Fruit fly (Drosophila melanogaster) whole organism, embryonic: Measurements from ENCODE around the gene MsrA.

Experiments used
- ATbp ChIP-seq: fragments of 200-800 bp; sonication (Bioruptor generic); optimal IDR thresholded peaks from 2 replicates; lab custom pipeline; 2017; ENCODE audit warnings: missing biosample characterization, mild to moderate bottlenecking, missing genetic modification characterization, missing genetic modification reagents
- Asciz ChIP-seq: fragments of 200-800 bp; sonication (Bioruptor generic); optimal IDR thresholded peaks from 2 replicates; lab custom pipeline; 2017; ENCODE audit warnings: missing biosample characterization, mild to moderate bottlenecking, missing genetic modification characterization, missing genetic modification reagents
- CG10321 ChIP-seq: fragments of 200-800 bp; sonication (Bioruptor generic); IDR thresholded peaks from 2 replicates; pipeline ENCODE4 v1.3.6; 2022; ENCODE audit warnings: missing biosample characterization, missing genetic modification characterization
- CG10462 ChIP-seq: fragments of 200-800 bp; sonication (Bioruptor generic); optimal IDR thresholded peaks from 2 replicates; lab custom pipeline; 2016; ENCODE audit warnings: missing biosample characterization, missing genetic modification characterization
- CG10979 ChIP-seq: fragments of 200-800 bp; sonication (Bioruptor generic); optimal IDR thresholded peaks from 2 replicates; lab custom pipeline; 2018; ENCODE audit warnings: missing biosample characterization, mild to moderate bottlenecking, missing genetic modification characterization, moderate library complexity
- CG12299 ChIP-seq: fragments of 200-800 bp; sonication (Bioruptor generic); optimal IDR thresholded peaks from 2 replicates; lab custom pipeline; 2018; ENCODE audit warnings: missing biosample characterization, mild to moderate bottlenecking, missing genetic modification characterization
- CG12391 ChIP-seq: fragments of 200-800 bp; sonication (Bioruptor generic); optimal IDR thresholded peaks from 3 replicates; lab custom pipeline; 2018; ENCODE audit warnings: missing biosample characterization, mild to moderate bottlenecking, missing genetic modification characterization, moderate library complexity
- CG14710 ChIP-seq: fragments of 200-800 bp; sonication (Bioruptor generic); optimal IDR thresholded peaks from 3 replicates; lab custom pipeline; 2019; ENCODE audit warnings: missing biosample characterization, mild to moderate bottlenecking, missing genetic modification characterization, moderate library complexity
- CG1647 ChIP-seq: fragments of 200-800 bp; sonication (Bioruptor generic); optimal IDR thresholded peaks from 3 replicates; lab custom pipeline; 2016; ENCODE audit warnings: missing biosample characterization, missing genetic modification characterization
- CG16813 ChIP-seq: fragments of 200-800 bp; sonication (Bioruptor generic); IDR thresholded peaks from 3 replicates; pipeline ENCODE4 v1.3.6; 2022; ENCODE audit warnings: missing biosample characterization, missing genetic modification characterization; ENCODE audit not compliant: partially characterized antibody
- CG17612 ChIP-seq: fragments of 200-800 bp; sonication (Bioruptor generic); IDR thresholded peaks from 2 replicates; pipeline ENCODE4 v1.3.6; 2022; ENCODE audit warnings: missing biosample characterization, missing genetic modification characterization
- CG18476 ChIP-seq: fragments of 200-800 bp; sonication (Bioruptor generic); optimal IDR thresholded peaks from 2 replicates; lab custom pipeline; 2016; ENCODE audit warnings: missing biosample characterization, mild to moderate bottlenecking, missing genetic modification characterization
- CG3847 ChIP-seq: fragments of 200-800 bp; sonication (Bioruptor generic); IDR thresholded peaks from 2 replicates; pipeline ENCODE4 v1.3.6; 2022; ENCODE audit warnings: missing biosample characterization, missing genetic modification characterization
- CG4404 ChIP-seq: fragments of 200-800 bp; sonication (Bioruptor generic); IDR thresholded peaks from 2 replicates; pipeline ENCODE4 v1.3.6; 2022; ENCODE audit warnings: missing biosample characterization, missing genetic modification characterization
- CG8089 ChIP-seq: fragments of 200-800 bp; sonication (Bioruptor generic); optimal IDR thresholded peaks from 3 replicates; lab custom pipeline; 2016; ENCODE audit warnings: missing biosample characterization, missing genetic modification characterization
- CG8281 ChIP-seq: fragments of 200-800 bp; sonication (Bioruptor generic); optimal IDR thresholded peaks from 2 replicates; lab custom pipeline; 2018; ENCODE audit warnings: missing biosample characterization, mild to moderate bottlenecking, missing genetic modification characterization, moderate library complexity
- CG8924 ChIP-seq: fragments of 200-800 bp; optimal IDR thresholded peaks from 3 replicates; lab custom pipeline; 2019; ENCODE audit warnings: missing biosample characterization, mild to moderate bottlenecking, missing genetic modification characterization, moderate library complexity
- CkIIα-i1 ChIP-seq: fragments of 200-800 bp; sonication (Bioruptor generic); IDR thresholded peaks from 2 replicates; pipeline ENCODE4 v1.3.6; 2022; ENCODE audit warnings: missing biosample characterization, missing genetic modification characterization
- CoRest ChIP-seq: fragments of 200-800 bp; sonication (Bioruptor generic); optimal IDR thresholded peaks from 3 replicates; lab custom pipeline; 2018; ENCODE audit warnings: missing biosample characterization, mild to moderate bottlenecking, missing genetic modification characterization, moderate library complexity
- Dip2 ChIP-seq: fragments of 200-800 bp; sonication (Bioruptor generic); IDR thresholded peaks from 2 replicates; pipeline ENCODE4 v1.3.6; 2022; ENCODE audit warnings: missing biosample characterization, missing genetic modification characterization
- Eip74EF ChIP-seq, 2 experiments: fragments of 200-800 bp in 1 of 2; fragments of >200 bp in 1 of 2; sonication (Bioruptor generic) in 1 of 2; optimal IDR thresholded peaks; 2 replicates each; lab custom pipeline; 2017 to 2019; ENCODE audit warnings: missing biosample characterization in 2 of 2, missing genetic modification characterization in 2 of 2, mild to moderate bottlenecking in 1 of 2, moderate library complexity in 1 of 2
- GATAe ChIP-seq: fragments of 200-800 bp; sonication (Bioruptor generic); conservative IDR thresholded peaks from 2 replicates; pipeline ENCODE4 v1.3.6; 2022; ENCODE audit warnings: missing biosample characterization, missing genetic modification characterization
- Hand ChIP-seq: fragments of 200-800 bp; sonication (Bioruptor generic); optimal IDR thresholded peaks from 2 replicates; lab custom pipeline; 2017; ENCODE audit warnings: mild to moderate bottlenecking, missing biosample characterization, missing genetic modification reagents, missing genetic modification characterization
- HmgD ChIP-seq: fragments of 200-800 bp; sonication (Bioruptor generic); optimal IDR thresholded peaks from 3 replicates; lab custom pipeline; 2016; ENCODE audit warnings: missing biosample characterization, missing genetic modification characterization
- Hr3 ChIP-seq: fragments of 200-800 bp; sonication (Bioruptor generic); optimal IDR thresholded peaks from 3 replicates; lab custom pipeline; 2016; ENCODE audit warnings: missing biosample characterization, missing genetic modification characterization
- Hr78 ChIP-seq, 2 experiments: fragments of 200-800 bp in 1 of 2; fragments of >200 bp in 1 of 2; sonication (Bioruptor generic) in 1 of 2; optimal IDR thresholded peaks; 2 replicates each; lab custom pipeline; 2017 to 2019; ENCODE audit warnings: missing biosample characterization in 2 of 2, missing genetic modification characterization in 2 of 2, mild to moderate bottlenecking in 1 of 2, moderate library complexity in 1 of 2
- Hsf ChIP-seq: fragments of 200-800 bp; sonication (Bioruptor generic); optimal IDR thresholded peaks from 3 replicates; lab custom pipeline; 2016; ENCODE audit warnings: missing biosample characterization, missing genetic modification characterization
- MBD-R2 ChIP-seq: fragments of 200-800 bp; sonication (Bioruptor generic); IDR thresholded peaks from 2 replicates; pipeline ENCODE4 v1.3.6; 2022; ENCODE audit warnings: missing biosample characterization, missing genetic modification characterization
- Med ChIP-seq: fragments of 200-800 bp; sonication (Bioruptor generic); peaks from one replicate; lab custom pipeline; 2016; ENCODE audit warnings: missing biosample characterization, missing genetic modification characterization, mild to moderate bottlenecking, inconsistent platforms, moderate library complexity
- Mrtf ChIP-seq: fragments of 200-800 bp; sonication (Bioruptor generic); IDR thresholded peaks from 3 replicates; pipeline ENCODE4 v1.3.6; 2022; ENCODE audit warnings: missing biosample characterization, missing genetic modification characterization
- Oaz ChIP-seq: fragments of 200-800 bp; sonication (Bioruptor generic); IDR thresholded peaks from 2 replicates; pipeline ENCODE4 v1.3.6; 2022; ENCODE audit warnings: missing biosample characterization, missing genetic modification characterization
- Ptx1 ChIP-seq: fragments of 200-800 bp; sonication (Bioruptor generic); IDR thresholded peaks from 2 replicates; pipeline ENCODE4 v1.3.6; 2022; ENCODE audit warnings: missing biosample characterization, missing genetic modification characterization
- ara ChIP-seq: fragments of 200-800 bp; sonication (Bioruptor generic); IDR thresholded peaks from 2 replicates; pipeline ENCODE4 v1.3.6; 2022; ENCODE audit warnings: missing biosample characterization, missing genetic modification characterization
- bbx ChIP-seq: fragments of 200-800 bp; sonication (Bioruptor generic); IDR thresholded peaks from 2 replicates; pipeline ENCODE4 v1.3.6; 2022; ENCODE audit warnings: missing biosample characterization, missing genetic modification characterization; ENCODE audit not compliant: partially characterized antibody
- bsh ChIP-seq, 2 experiments: fragments of 200-800 bp; sonication (Bioruptor generic); optimal IDR thresholded peaks; 2 replicates each; lab custom pipeline; 2017 to 2018; ENCODE audit warnings: mild to moderate bottlenecking in 2 of 2, missing biosample characterization in 2 of 2, missing genetic modification characterization in 2 of 2, moderate library complexity in 1 of 2
- dm ChIP-seq: fragments of 200-800 bp; sonication (Bioruptor generic); optimal IDR thresholded peaks from 3 replicates; lab custom pipeline; 2016; ENCODE audit warnings: missing biosample characterization, missing genetic modification characterization
- esg ChIP-seq: fragments of 200-800 bp; sonication (Bioruptor generic); conservative IDR thresholded peaks from 2 replicates; pipeline ENCODE4 v1.3.6; 2022; ENCODE audit warnings: missing biosample characterization, missing genetic modification characterization
- fd3F ChIP-seq: fragments of 200-800 bp; sonication (Bioruptor generic); optimal IDR thresholded peaks from 2 replicates; lab custom pipeline; 2018; ENCODE audit warnings: missing biosample characterization, mild to moderate bottlenecking, missing genetic modification characterization, moderate library complexity
- ham ChIP-seq: fragments of 200-800 bp; sonication (Bioruptor generic); IDR thresholded peaks from 2 replicates; pipeline ENCODE4 v1.3.6; 2022; ENCODE audit warnings: missing biosample characterization, missing genetic modification characterization
- kay ChIP-seq: fragments of 200-800 bp; sonication (Bioruptor generic); optimal IDR thresholded peaks from 2 replicates; lab custom pipeline; 2016; ENCODE audit warnings: missing biosample characterization, missing genetic modification characterization
- lilli ChIP-seq: fragments of 200-800 bp; sonication (Bioruptor generic); optimal IDR thresholded peaks from 3 replicates; lab custom pipeline; 2016; ENCODE audit warnings: missing biosample characterization, missing genetic modification characterization
- pan ChIP-seq, 4 experiments: fragments of >200 bp in 3 of 4; fragments of 200-800 bp in 1 of 4; sonication (Bioruptor generic) in 1 of 4; optimal IDR thresholded peaks in 3 of 4; IDR thresholded peaks in 1 of 4; 2 replicates each; pipeline versions ENCODE4 v1.3.6 to Lab custom; 2017 to 2022; ENCODE audit warnings: missing biosample characterization in 2 of 4, missing genetic modification characterization in 2 of 4, mixed read lengths in 1 of 4
- pho ChIP-seq: fragments of 200-800 bp; sonication (Bioruptor generic); optimal IDR thresholded peaks from 2 replicates; lab custom pipeline; 2016; ENCODE audit warnings: missing biosample characterization, missing genetic modification characterization
- pita ChIP-seq: fragments of 200-800 bp; sonication (Bioruptor generic); optimal IDR thresholded peaks from 2 replicates; lab custom pipeline; 2017; ENCODE audit warnings: missing biosample characterization, mild to moderate bottlenecking, missing genetic modification characterization
- run ChIP-seq: fragments of 200-800 bp; sonication (Bioruptor generic); optimal IDR thresholded peaks from 3 replicates; lab custom pipeline; 2018; ENCODE audit warnings: missing biosample characterization, mild to moderate bottlenecking, missing genetic modification characterization
- schlank ChIP-seq: fragments of 200-800 bp; sonication (Bioruptor generic); optimal IDR thresholded peaks from 2 replicates; lab custom pipeline; 2018; ENCODE audit warnings: missing biosample characterization, mild to moderate bottlenecking, missing genetic modification characterization
- slbo ChIP-seq: fragments of 200-800 bp; sonication (Bioruptor generic); IDR thresholded peaks from 2 replicates; pipeline ENCODE4 v1.3.6; 2022; ENCODE audit warnings: missing biosample characterization, missing genetic modification characterization
- trh ChIP-seq: fragments of 200-800 bp; sonication (Bioruptor generic); optimal IDR thresholded peaks from 2 replicates; lab custom pipeline; 2016; ENCODE audit warnings: missing biosample characterization, missing genetic modification characterization
- zfh1 ChIP-seq: fragments of 200-800 bp; sonication (Bioruptor generic); IDR thresholded peaks from 3 replicates; pipeline ENCODE4 v1.3.6; 2022; ENCODE audit warnings: missing biosample characterization, missing genetic modification characterization

Gene MsrA

DNA sequence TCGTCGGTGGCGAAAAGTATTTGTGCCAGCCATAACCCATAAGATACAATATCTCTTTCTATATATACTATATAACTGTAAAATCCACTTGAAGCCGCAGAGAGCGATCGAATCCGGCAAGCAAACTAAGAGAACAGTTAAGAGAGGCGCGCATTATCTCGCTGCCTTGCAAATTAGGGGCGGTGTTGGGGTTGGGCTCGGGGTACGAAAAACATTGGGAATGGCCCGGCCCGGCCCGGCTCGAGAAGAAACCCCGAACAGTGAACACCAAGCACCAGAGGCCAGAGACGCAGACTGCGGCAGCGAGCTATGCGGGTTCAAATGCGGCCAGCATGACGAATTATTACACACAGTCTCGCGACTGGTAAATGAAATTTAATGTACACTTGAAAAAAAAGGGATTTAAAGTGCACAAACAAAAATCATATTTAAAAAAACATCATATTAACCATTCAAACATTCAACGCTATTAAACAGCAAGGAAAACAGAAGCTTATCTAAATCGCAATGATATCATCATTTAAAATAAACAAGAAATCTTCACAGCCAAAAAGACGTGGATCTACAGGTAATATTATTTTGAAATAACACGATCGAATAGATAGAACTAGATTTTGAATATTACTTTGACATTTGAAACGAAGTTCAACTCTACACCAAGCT is 21.6 kb downstream of the MsrA start (continued):
- no peak for TF ChIP-seq CG1647 (GFP tag; lab: Kevin White, UChicago)
- TF ChIP-seq CG14710 = peak; percentile 74
- no peak for TF ChIP-seq CG8089 (GFP tag; lab: Kevin White, UChicago)
- TF ChIP-seq CG10462 (GFP tag; lab: Kevin White, UChicago) = no peak
- no peak for TF ChIP-seq ATbp (GFP tag; lab: Kevin White, UChicago)
- no peak for TF ChIP-seq run (tag; lab: Kevin White, UChicago)
- TF ChIP-seq Hr78 (GFP tag; optimal IDR thresholded peaks at IDR 0.05; lab: Kevin White, UChicago) = peak in 1 of 2 experiments; percentile 29
- no peak for TF ChIP-seq CG8281 (tag; lab: Kevin White, UChicago)
- no peak for TF ChIP-seq CkIIα-i1 (GFP tag; lab: Robert Waterston, UW)
- no peak for TF ChIP-seq kay
- TF ChIP-seq fd3F = no peak
- TF ChIP-seq pan (optimal IDR thresholded peaks at IDR 0.05; lab: Kevin White, UChicago) = no peak
- peak in 1 of 2 experiments; percentile 72 for TF ChIP-seq pan (GFP tag; optimal IDR thresholded peaks at IDR 0.05 in 1 of 2, IDR thresholded peaks at IDR 0.05 in 1 of 2)
- no peak for TF ChIP-seq CG12299
- TF ChIP-seq Oaz (GFP tag; lab: Robert Waterston, UW) = 0 out of 2 replicates have a peak, but pooled peaks have one; percentile 15
- no peak for TF ChIP-seq CG16813 (GFP tag; lab: Robert Waterston, UW)
- peak; percentile 63 for TF ChIP-seq slbo (GFP tag; lab: Robert Waterston, UW)
- TF ChIP-seq ham = no peak
- no peak for TF ChIP-seq GATAe (GFP tag; lab: Robert Waterston, UW)
- TF ChIP-seq Ptx1 (GFP tag; lab: Robert Waterston, UW) = peak; percentile 71
- no peak for TF ChIP-seq schlank
- TF ChIP-seq CoRest (tag; lab: Kevin White, UChicago) = peak; percentile 17
- TF ChIP-seq pita = no peak
- no peak for TF ChIP-seq lilli (GFP tag; lab: Kevin White, UChicago)
- peak in 1 of 2 experiments; percentile 15 for TF ChIP-seq bsh (GFP tag; optimal IDR thresholded peaks at IDR 0.05; lab: Kevin White, UChicago)
- TF ChIP-seq CG10979 (tag; lab: Kevin White, UChicago) = peak; percentile 57
- no peak for TF ChIP-seq CG17612 (GFP tag; lab: Robert Waterston, UW)
- no peak for TF ChIP-seq pho
- peak; percentile 16; the same call in 1 of the 2 replicates for TF ChIP-seq MBD-R2
- TF ChIP-seq CG3847 (GFP tag; lab: Robert Waterston, UW) = no peak
- TF ChIP-seq trh = no peak
- no peak for TF ChIP-seq dm (GFP tag; lab: Kevin White, UChicago)
- TF ChIP-seq Hr3 (GFP tag; lab: Kevin White, UChicago) = no peak
- TF ChIP-seq CG12391 (tag; lab: Kevin White, UChicago) = no peak
- TF ChIP-seq Asciz = peak; percentile 6
- no peak for TF ChIP-seq ara (GFP tag; lab: Robert Waterston, UW)
- no peak for TF ChIP-seq Dip2 (GFP tag; lab: Robert Waterston, UW)
- TF ChIP-seq CG4404 (GFP tag; lab: Robert Waterston, UW) = peak; percentile 24; the same call in 1 of the 2 replicates
- TF ChIP-seq Med (GFP tag; lab: Kevin White, UChicago) = peak; percentile 60
- no peak for TF ChIP-seq HmgD (GFP tag; lab: Kevin White, UChicago)
- TF ChIP-seq Mrtf = no peak
- TF ChIP-seq CG8924 (tag; lab: Kevin White, UChicago) = peak; percentile 17
- no peak for TF ChIP-seq Eip74EF (GFP tag; optimal IDR thresholded peaks at IDR 0.05; lab: Kevin White, UChicago)
- peak; percentile 55 for TF ChIP-seq esg (GFP tag; lab: Robert Waterston, UW)
- TF ChIP-seq Hand (GFP tag; lab: Kevin White, UChicago) = no peak
- peak; percentile 23 for TF ChIP-seq CG18476 (GFP tag; lab: Kevin White, UChicago)
- no peak for TF ChIP-seq CG10321 (GFP tag; lab: Robert Waterston, UW)
- no peak for TF ChIP-seq bbx (GFP tag; lab: Robert Waterston, UW)
- TF ChIP-seq Hsf (GFP tag; lab: Kevin White, UChicago) = peak; percentile 2
- peak; percentile 45; the same call in 1 of the 3 replicates for TF ChIP-seq zfh1
